Worm (Caenorhabditis elegans) whole organism, L2 larva: Measurements from ENCODE around the gene C02B8.6.

Experiments
- ceh-82 ChIP-seq: fragments of 150-350 bp; optimal IDR thresholded peaks from 2 replicates; lab custom pipeline; 2014; ENCODE audit warnings: missing biosample characterization, missing genetic modification characterization
- nhr-25 ChIP-seq: fragments of 150-350 bp; sonication (generic microtip); optimal IDR thresholded peaks from 3 replicates; lab custom pipeline; 2014; ENCODE audit warnings: missing biosample characterization, missing genetic modification characterization
- ztf-1 ChIP-seq: fragments of 200-800 bp; sonication (Bioruptor generic); conservative IDR thresholded peaks from 2 replicates; pipeline ENCODE4 v1.3.6; 2022; ENCODE audit warnings: missing genetic modification characterization, missing compliant biosample characterization

ce11 chrX:8086725-8087641, 49.1 kb downstream of the C02B8.6 start:
- TF ChIP-seq ceh-82 (tag; lab: Kevin White, UChicago), result no peak
- TF ChIP-seq ztf-1 (GFP tag; lab: Robert Waterston, UW), result no peak
- no peak for TF ChIP-seq nhr-25 (tag; lab: Kevin White, UChicago)
